Fruit fly (Drosophila melanogaster) whole organism, prepupa: ENCODE measurements around the gene X11Lbeta.

Experiments
- CG10631 ChIP-seq: fragments of 200-800 bp; sonication (Bioruptor generic); optimal IDR thresholded peaks from 2 replicates; lab custom pipeline; 2016; ENCODE audit warnings: missing biosample characterization, missing genetic modification characterization
- CG10669 ChIP-seq: fragments of 200-800 bp; sonication (Bioruptor generic); optimal IDR thresholded peaks from 3 replicates; lab custom pipeline; 2018; ENCODE audit warnings: missing biosample characterization, mild to moderate bottlenecking, missing genetic modification characterization, moderate library complexity
- CG11294 ChIP-seq: fragments of 200-800 bp; sonication (Bioruptor generic); IDR thresholded peaks from 2 replicates; pipeline ENCODE4 v1.3.6; 2022; ENCODE audit warnings: missing biosample characterization, missing genetic modification characterization
- CG11762 ChIP-seq: fragments of 200-800 bp; sonication (Bioruptor generic); optimal IDR thresholded peaks from 3 replicates; lab custom pipeline; 2016; ENCODE audit warnings: missing biosample characterization, missing genetic modification characterization; ENCODE audit not compliant: insufficient read depth
- CG1621 ChIP-seq: fragments of 200-800 bp; sonication (Bioruptor generic); optimal IDR thresholded peaks from 3 replicates; lab custom pipeline; 2018; ENCODE audit warnings: missing biosample characterization, mild to moderate bottlenecking, missing genetic modification characterization
- CG16779 ChIP-seq: fragments of 200-800 bp; sonication (Bioruptor generic); optimal IDR thresholded peaks from 3 replicates; lab custom pipeline; 2017; ENCODE audit warnings: missing biosample characterization, mild to moderate bottlenecking, missing genetic modification characterization
- CG3032 ChIP-seq: fragments of 200-800 bp; optimal IDR thresholded peaks from 2 replicates; lab custom pipeline; 2019; ENCODE audit warnings: missing biosample characterization, mild to moderate bottlenecking, missing genetic modification characterization, moderate library complexity
- CG34406 ChIP-seq: fragments of 200-800 bp; sonication (Bioruptor generic); optimal IDR thresholded peaks from 3 replicates; lab custom pipeline; 2016; ENCODE audit warnings: missing biosample characterization, missing genetic modification characterization
- CG3919 ChIP-seq: fragments of 200-800 bp; sonication (Bioruptor generic); optimal IDR thresholded peaks from 3 replicates; lab custom pipeline; 2016; ENCODE audit warnings: missing biosample characterization, missing genetic modification characterization
- CG4318 ChIP-seq: fragments of 200-800 bp; sonication (Bioruptor generic); optimal IDR thresholded peaks from 3 replicates; lab custom pipeline; 2017; ENCODE audit warnings: missing biosample characterization, mild to moderate bottlenecking, missing genetic modification characterization
- CG6163 ChIP-seq: fragments of 200-800 bp; sonication (Bioruptor generic); IDR thresholded peaks from 3 replicates; pipeline ENCODE4 v1.3.6; 2022; ENCODE audit warnings: missing biosample characterization, missing genetic modification characterization
- CG6854 ChIP-seq: fragments of 200-800 bp; sonication (Bioruptor generic); optimal IDR thresholded peaks from 2 replicates; lab custom pipeline; 2017; ENCODE audit warnings: missing biosample characterization, mild to moderate bottlenecking, missing genetic modification characterization
- CG7368 ChIP-seq: fragments of 200-800 bp; sonication (Bioruptor generic); optimal IDR thresholded peaks from 3 replicates; lab custom pipeline; 2016; ENCODE audit warnings: missing biosample characterization, missing genetic modification characterization
- CG8119 ChIP-seq: fragments of 200-800 bp; sonication (Bioruptor generic); IDR thresholded peaks from 3 replicates; pipeline ENCODE4 v1.3.6; 2022; ENCODE audit warnings: missing biosample characterization, missing genetic modification characterization
- CG8319 ChIP-seq: fragments of 200-800 bp; sonication (Bioruptor generic); optimal IDR thresholded peaks from 3 replicates; lab custom pipeline; 2016; ENCODE audit warnings: missing biosample characterization, missing genetic modification characterization
- CG8632 ChIP-seq: fragments of 200-800 bp; sonication (Bioruptor generic); optimal IDR thresholded peaks from 3 replicates; lab custom pipeline; 2016; ENCODE audit warnings: missing biosample characterization, missing genetic modification characterization
- CG9139 ChIP-seq: fragments of 200-800 bp; sonication (Bioruptor generic); optimal IDR thresholded peaks from 3 replicates; lab custom pipeline; 2017; ENCODE audit warnings: missing biosample characterization, mild to moderate bottlenecking, missing genetic modification characterization
- Eip75B ChIP-seq: fragments of 200-800 bp; sonication (Bioruptor generic); optimal IDR thresholded peaks from 3 replicates; lab custom pipeline; 2016; ENCODE audit warnings: missing biosample characterization, missing genetic modification characterization
- Eip78C ChIP-seq: fragments of 200-800 bp; sonication (Bioruptor generic); peaks from one replicate; lab custom pipeline; 2016; ENCODE audit warnings: missing biosample characterization, missing genetic modification characterization
- Eip93F ChIP-seq: fragments of 200-800 bp; sonication (Bioruptor generic); optimal IDR thresholded peaks from 2 replicates; lab custom pipeline; 2016; ENCODE audit warnings: missing biosample characterization, mild to moderate bottlenecking, missing genetic modification characterization
- Ets21C ChIP-seq: fragments of 200-800 bp; sonication (Bioruptor generic); optimal IDR thresholded peaks from 3 replicates; lab custom pipeline; 2016; ENCODE audit warnings: missing biosample characterization, missing genetic modification characterization
- Ets96B ChIP-seq: fragments of 200-800 bp; optimal IDR thresholded peaks from 2 replicates; lab custom pipeline; 2019; ENCODE audit warnings: missing biosample characterization, mild to moderate bottlenecking, missing genetic modification characterization, moderate library complexity
- Gug ChIP-seq: fragments of 200-800 bp; sonication (Bioruptor generic); IDR thresholded peaks from 2 replicates; pipeline ENCODE4 v1.3.6; 2022; ENCODE audit warnings: missing biosample characterization, missing genetic modification characterization
- OdsH ChIP-seq: fragments of 200-800 bp; sonication (Bioruptor generic); optimal IDR thresholded peaks from 3 replicates; lab custom pipeline; 2016; ENCODE audit warnings: missing biosample characterization, missing genetic modification characterization
- Smox ChIP-seq: fragments of 200-800 bp; sonication (Bioruptor generic); optimal IDR thresholded peaks from 3 replicates; lab custom pipeline; 2016; ENCODE audit warnings: missing biosample characterization, missing genetic modification characterization
- Sox102F ChIP-seq: fragments of 200-800 bp; sonication (Bioruptor generic); optimal IDR thresholded peaks from 2 replicates; lab custom pipeline; 2016; ENCODE audit warnings: missing biosample characterization, mild to moderate bottlenecking, missing genetic modification characterization
- Sox15 ChIP-seq: fragments of 200-800 bp; sonication (Bioruptor generic); optimal IDR thresholded peaks from 3 replicates; lab custom pipeline; 2016; ENCODE audit warnings: missing biosample characterization, missing genetic modification characterization
- achi ChIP-seq: fragments of 200-800 bp; sonication (Bioruptor generic); optimal IDR thresholded peaks from 3 replicates; lab custom pipeline; 2016; ENCODE audit warnings: missing biosample characterization, missing genetic modification characterization
- cyc ChIP-seq: fragments of 200-800 bp; sonication (Bioruptor generic); optimal IDR thresholded peaks from 3 replicates; lab custom pipeline; 2016; ENCODE audit warnings: missing biosample characterization, missing genetic modification characterization
- dsx ChIP-seq: fragments of 200-800 bp; optimal IDR thresholded peaks from 3 replicates; lab custom pipeline; 2019; ENCODE audit warnings: missing biosample characterization, mild to moderate bottlenecking, missing genetic modification characterization, moderate library complexity; ENCODE audit not compliant: poor library complexity, severe bottlenecking
- eg ChIP-seq: fragments of 200-800 bp; sonication (Bioruptor generic); IDR thresholded peaks from 3 replicates; pipeline ENCODE4 v1.3.6; 2022; ENCODE audit warnings: missing biosample characterization, missing genetic modification characterization
- esn ChIP-seq: fragments of 200-800 bp; sonication (Bioruptor generic); optimal IDR thresholded peaks from 2 replicates; lab custom pipeline; 2016; ENCODE audit warnings: missing biosample characterization, mild to moderate bottlenecking, missing genetic modification characterization, moderate library complexity
- fd59A ChIP-seq: fragments of 200-800 bp; sonication (Bioruptor generic); optimal IDR thresholded peaks from 2 replicates; lab custom pipeline; 2017; ENCODE audit warnings: missing biosample characterization, mild to moderate bottlenecking, missing genetic modification characterization, missing genetic modification reagents
- fd85E ChIP-seq: fragments of 200-800 bp; sonication (Bioruptor generic); optimal IDR thresholded peaks from 3 replicates; lab custom pipeline; 2016; ENCODE audit warnings: missing biosample characterization, missing genetic modification characterization
- net ChIP-seq: fragments of 200-800 bp; sonication (Bioruptor generic); optimal IDR thresholded peaks from 3 replicates; lab custom pipeline; 2016; ENCODE audit warnings: missing biosample characterization, missing genetic modification characterization
- salr ChIP-seq, 2 experiments: fragments of 200-800 bp; sonication (Bioruptor generic); optimal IDR thresholded peaks; 3 replicates each; lab custom pipeline; 2016 to 2018; ENCODE audit warnings: missing biosample characterization in 2 of 2, missing genetic modification characterization in 2 of 2, mild to moderate bottlenecking in 1 of 2
- spab ChIP-seq: fragments of 200-800 bp; sonication (Bioruptor generic); optimal IDR thresholded peaks from 2 replicates; lab custom pipeline; 2017; ENCODE audit warnings: missing biosample characterization, mild to moderate bottlenecking, missing genetic modification characterization, missing genetic modification reagents
- ss ChIP-seq, 2 experiments: fragments of 200-800 bp; sonication (Bioruptor generic); optimal IDR thresholded peaks; 2 replicates in 1 of 2; 3 replicates in 1 of 2; lab custom pipeline; 2017 to 2018; ENCODE audit warnings: mild to moderate bottlenecking in 2 of 2, missing biosample characterization in 2 of 2, missing genetic modification characterization in 2 of 2, moderate library complexity in 1 of 2
- svp ChIP-seq: fragments of 200-800 bp; sonication (Bioruptor generic); peaks from one replicate; lab custom pipeline; 2016; ENCODE audit warnings: missing biosample characterization, missing genetic modification characterization
- topi ChIP-seq: fragments of 200-800 bp; sonication (Bioruptor generic); optimal IDR thresholded peaks from 3 replicates; lab custom pipeline; 2016; ENCODE audit warnings: missing biosample characterization, missing genetic modification characterization
- vri ChIP-seq: fragments of 200-800 bp; sonication (Bioruptor generic); optimal IDR thresholded peaks from 3 replicates; lab custom pipeline; 2016; ENCODE audit warnings: missing biosample characterization, mild to moderate bottlenecking, missing genetic modification characterization

The X11Lbeta gene

DNA sequence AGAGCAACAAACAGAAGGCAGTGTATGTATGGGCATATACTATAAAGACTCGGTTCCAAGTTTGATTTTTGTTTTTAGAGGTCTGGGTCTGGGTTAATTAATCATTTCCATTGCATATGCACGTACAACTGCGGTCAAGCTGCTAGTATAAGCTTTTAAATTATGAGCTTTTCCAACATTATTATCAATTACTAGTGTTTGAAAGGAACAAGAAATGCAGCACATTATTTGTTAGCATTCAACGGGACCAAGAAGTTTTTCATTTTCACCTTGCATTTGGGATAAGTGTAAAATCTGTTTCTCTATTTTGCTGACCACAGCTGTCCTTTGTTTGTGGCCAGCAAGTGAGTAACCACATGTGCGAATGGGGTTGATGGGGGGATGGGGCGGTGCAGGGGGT, 90.3 kb downstream of the X11Lbeta start (continued):
- peak; percentile 57 for TF ChIP-seq CG34406
- peak; percentile 45 for TF ChIP-seq Ets96B (tag; lab: Kevin White, UChicago)
- TF ChIP-seq salr (GFP tag; optimal IDR thresholded peaks at IDR 0.05; lab: Kevin White, UChicago), result peak; percentile 13 to 24
- no peak for TF ChIP-seq fd59A (GFP tag; lab: Kevin White, UChicago)
- TF ChIP-seq CG3032 (tag; lab: Kevin White, UChicago), result peak; percentile 34
- peak; percentile 42 for TF ChIP-seq CG8319 (GFP tag; lab: Kevin White, UChicago)
- no peak for TF ChIP-seq fd85E
- TF ChIP-seq Gug (GFP tag; lab: Robert Waterston, UW), result peak; percentile 26; the same call in 1 of the 2 replicates
- TF ChIP-seq achi (GFP tag; lab: Kevin White, UChicago), result peak; percentile 50
- TF ChIP-seq net (GFP tag; lab: Kevin White, UChicago), result peak; percentile 67
- peak; percentile 66 for TF ChIP-seq topi
- peak; percentile 64 for TF ChIP-seq OdsH (GFP tag; lab: Kevin White, UChicago)
- no peak for TF ChIP-seq spab (GFP tag; lab: Kevin White, UChicago)
- TF ChIP-seq CG11294 (GFP tag; lab: Robert Waterston, UW), result peak; percentile 21; the same call in 1 of the 2 replicates
- TF ChIP-seq Smox (GFP tag; lab: Kevin White, UChicago), result peak; percentile 48
- TF ChIP-seq dsx, result peak; percentile 23
- peak; percentile 70 for TF ChIP-seq esn (GFP tag; lab: Kevin White, UChicago)
- TF ChIP-seq CG16779 (tag; lab: Kevin White, UChicago), result no peak
- TF ChIP-seq vri, result peak; percentile 20
- TF ChIP-seq Eip78C (GFP tag; lab: Kevin White, UChicago), result peak; percentile 86
- TF ChIP-seq CG6854 (GFP tag; lab: Kevin White, UChicago), result no peak
- TF ChIP-seq ss (GFP tag; optimal IDR thresholded peaks at IDR 0.05; lab: Kevin White, UChicago), result peak in 1 of 2 experiments; percentile 35
- peak; percentile 56 for TF ChIP-seq cyc (GFP tag; lab: Kevin White, UChicago)
- TF ChIP-seq CG10669 (GFP tag; lab: Kevin White, UChicago), result peak; percentile 35
- peak; percentile 74 for TF ChIP-seq svp (GFP tag; lab: Kevin White, UChicago)
- no peak for TF ChIP-seq CG9139 (GFP tag; lab: Kevin White, UChicago)
- peak; percentile 64 for TF ChIP-seq Sox102F (GFP tag; lab: Kevin White, UChicago)
- no peak for TF ChIP-seq Eip93F (GFP tag; lab: Kevin White, UChicago)
- TF ChIP-seq CG8632 (GFP tag; lab: Kevin White, UChicago), result peak; percentile 75
- TF ChIP-seq CG11762 (GFP tag; lab: Kevin White, UChicago), result peak; percentile 39
- peak; percentile 60; the same call in 1 of the 3 replicates for TF ChIP-seq eg (GFP tag; lab: Robert Waterston, UW)
- TF ChIP-seq CG10631, result peak; percentile 35
- peak; percentile 58 for TF ChIP-seq Eip75B (GFP tag; lab: Kevin White, UChicago)
- peak; percentile 67 for TF ChIP-seq Sox15 (GFP tag; lab: Kevin White, UChicago)
- TF ChIP-seq CG8119 (GFP tag; lab: Robert Waterston, UW), result no peak
- TF ChIP-seq, all 60 proteins: peak for 44

- TF ChIP-seq fd85E, result no peak
- TF ChIP-seq CG3919 (GFP tag; lab: Kevin White, UChicago), result no peak
- TF ChIP-seq CG7368 (GFP tag; lab: Kevin White, UChicago), result no peak
- TF ChIP-seq CG6163 (GFP tag; lab: Robert Waterston, UW), result no peak
- TF ChIP-seq Eip75B (GFP tag; lab: Kevin White, UChicago), result no peak
- TF ChIP-seq Ets21C, result no peak
- TF ChIP-seq Ets96B (tag; lab: Kevin White, UChicago), result no peak
- no peak for TF ChIP-seq CG11294 (GFP tag; lab: Robert Waterston, UW)
- no peak for TF ChIP-seq CG9139 (GFP tag; lab: Kevin White, UChicago)
- no peak for TF ChIP-seq spab (GFP tag; lab: Kevin White, UChicago)
- no peak for TF ChIP-seq CG34406
- no peak for TF ChIP-seq CG1621
- no peak for TF ChIP-seq esn (GFP tag; lab: Kevin White, UChicago)
- TF ChIP-seq CG4318 (GFP tag; lab: Kevin White, UChicago), result no peak
- TF ChIP-seq topi, result no peak
Observed at dm6 chrX:10719280-10719679, 91.7 kb downstream of the X11Lbeta start.
